Fruit fly (Drosophila melanogaster): ENCODE results near the gene dac.

dac gene

DNA sequence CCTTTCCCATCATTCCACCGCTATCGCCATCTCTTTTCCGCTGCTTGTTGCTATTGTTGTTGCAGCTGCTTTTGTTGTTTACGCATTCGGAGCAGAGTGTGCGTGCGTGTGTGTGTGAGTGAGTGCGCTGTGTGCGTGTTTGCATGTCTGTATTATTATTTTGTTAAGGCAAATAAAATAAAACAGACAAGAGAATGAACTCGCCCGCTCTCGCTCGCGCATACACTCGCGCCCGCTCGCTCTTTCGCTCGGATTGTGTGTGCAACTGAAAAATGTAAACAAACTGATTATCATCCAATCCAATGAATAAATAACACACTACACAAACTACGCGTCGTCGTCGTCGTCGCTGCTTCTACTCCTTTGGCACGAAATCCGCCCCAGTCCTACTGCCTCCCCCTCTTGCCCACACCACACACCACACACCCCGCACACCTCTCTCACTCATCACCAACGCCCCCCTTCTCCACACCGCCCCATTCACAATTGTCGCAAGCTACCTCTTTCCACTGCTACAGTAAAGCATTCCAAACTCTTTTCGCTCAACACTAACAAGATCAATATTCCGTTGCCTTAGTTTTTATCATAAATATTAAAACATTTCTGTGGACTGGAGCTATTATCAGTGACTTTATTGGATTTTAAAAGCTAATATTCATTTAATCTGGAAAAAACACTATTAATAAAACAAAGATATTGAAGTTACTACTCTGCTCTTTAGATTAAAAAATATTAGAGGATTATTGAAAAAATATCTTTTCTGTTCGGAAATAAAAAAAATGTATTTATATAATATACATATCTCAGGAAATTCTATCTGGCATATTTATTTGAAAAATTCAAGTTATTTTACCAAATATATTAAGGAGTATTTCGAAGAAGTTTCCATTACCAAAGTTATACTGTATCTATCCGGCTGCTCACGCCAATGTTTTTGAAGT lies 35.8 kb upstream of the dac start (continued):
- TF ChIP-seq Hey (tag; optimal IDR thresholded peaks at IDR 0.05) (peak; percentile 85), Dp (GFP tag; optimal IDR thresholded peaks at IDR 0.05) (no peak), Deaf1 (tag; optimal IDR thresholded peaks at IDR 0.05) (peak; percentile 71), MTF-1 (GFP tag; optimal IDR thresholded peaks at IDR 0.05; ENCODE audit: borderline replicate concordance) (peak; percentile 93), Fer2 (tag; optimal IDR thresholded peaks at IDR 0.05) (peak; percentile 39), CG11456 (GFP tag; IDR thresholded peaks at IDR 0.05) (no peak), bowl (GFP tag; IDR thresholded peaks at IDR 0.05) (peak; percentile 55; the same call in 1 of the 2 replicates), CG12744 (GFP tag; optimal IDR thresholded peaks at IDR 0.05) (peak; percentile 74), croc (GFP tag; conservative IDR thresholded peaks at IDR 0.05) (peak; percentile 69), tin (GFP tag; optimal IDR thresholded peaks at IDR 0.05) (no peak), CG10959 (GFP tag; IDR thresholded peaks at IDR 0.05) (peak; percentile 73), CG15011 (GFP tag; optimal IDR thresholded peaks at IDR 0.05) (peak; percentile 89), abd-A (tag; optimal IDR thresholded peaks at IDR 0.05) (peak; percentile 87), Sry-δ (GFP tag; optimal IDR thresholded peaks at IDR 0.05) (peak; percentile 23), CG7928 (GFP tag; optimal IDR thresholded peaks at IDR 0.05) (peak; percentile 57), CG6689 (GFP tag; IDR thresholded peaks at IDR 0.05) (peak; percentile 63), Ada2b (GFP tag; IDR thresholded peaks at IDR 0.05) (peak; percentile 44; the same call in 1 of the 2 replicates), vvl (GFP tag; IDR thresholded peaks at IDR 0.05) (peak; percentile 89), CG12219 (GFP tag; optimal IDR thresholded peaks at IDR 0.05) (peak; percentile 88), cas (GFP tag; IDR thresholded peaks at IDR 0.05) (0 out of 2 replicates have a peak, but pooled peaks have one; percentile 35), CG12299 (tag; optimal IDR thresholded peaks at IDR 0.05) (peak; percentile 86), zen2 (GFP tag; IDR thresholded peaks at IDR 0.05; ENCODE audit: partially characterized antibody) (peak; percentile 49; the same call in 1 of the 3 replicates), CG14860 (GFP tag; IDR thresholded peaks at IDR 0.05; ENCODE audit: partially characterized antibody) (no peak), CG7987 (GFP tag; optimal IDR thresholded peaks at IDR 0.05) (peak; percentile 89), Drgx (GFP tag; IDR thresholded peaks at IDR 0.05) (peak; percentile 51), caup (GFP tag; optimal IDR thresholded peaks at IDR 0.05; ENCODE audit: severe bottlenecking) (peak; percentile 90), stwl (tag; optimal IDR thresholded peaks at IDR 0.05) (peak; percentile 64), Nf-YC (tag; optimal IDR thresholded peaks at IDR 0.05) (peak; percentile 78), Abd-B (GFP tag; optimal IDR thresholded peaks at IDR 0.05) (peak; percentile 22), Atf6 (GFP tag; IDR thresholded peaks at IDR 0.05) (peak; percentile 80), Asciz (GFP tag; optimal IDR thresholded peaks at IDR 0.05) (peak; percentile 96), CG31365 (tag; optimal IDR thresholded peaks at IDR 0.05) (peak; percentile 83), Bgb (GFP tag; IDR thresholded peaks at IDR 0.05; ENCODE audit: partially characterized antibody) (peak; percentile 21; the same call in 1 of the 2 replicates), pb (GFP tag; optimal IDR thresholded peaks at IDR 0.05) (peak; percentile 70), Stat92E (GFP tag; optimal IDR thresholded peaks at IDR 0.05) (peak in 1 of 3 experiments; percentile 84), mld (GFP tag; IDR thresholded peaks at IDR 0.05; ENCODE audit: partially characterized antibody) (no peak), CG6765 (GFP tag; optimal IDR thresholded peaks at IDR 0.05) (peak; percentile 77), CG13123 (GFP tag; optimal IDR thresholded peaks at IDR 0.05) (peak; percentile 66), CG18764 (GFP tag; optimal IDR thresholded peaks at IDR 0.05) (peak; percentile 75), vnd (GFP tag; IDR thresholded peaks at IDR 0.05; ENCODE audit: partially characterized antibody) (no peak), rib (GFP tag; IDR thresholded peaks at IDR 0.05) (peak; percentile 68; the same call in 1 of the 2 replicates), ham (GFP tag; IDR thresholded peaks at IDR 0.05) (no peak), CG17802 (tag; optimal IDR thresholded peaks at IDR 0.05) (peak; percentile 64), cato (GFP tag; optimal IDR thresholded peaks at IDR 0.05; ENCODE audit: borderline replicate concordance) (peak; percentile 75), CG16815 (GFP tag; optimal IDR thresholded peaks at IDR 0.05) (no peak), corto (GFP tag; optimal IDR thresholded peaks at IDR 0.05) (no peak)

All from whole organism, embryonic.